Worm (Caenorhabditis elegans) whole organism, early embryonic: ENCODE data around the gene mut-15.

Source experiments
- hnd-1 ChIP-seq: sonication (generic microtip); optimal IDR thresholded peaks from 2 replicates; lab custom pipeline; 2016; ENCODE audit warnings: missing genetic modification characterization, missing compliant biosample characterization
- scrt-1 ChIP-seq: fragments of 200-800 bp; sonication (Bioruptor generic); IDR thresholded peaks from 2 replicates; pipeline ENCODE4 v1.3.6; 2022; ENCODE audit warnings: missing genetic modification characterization, missing compliant biosample characterization

- no peak for TF ChIP-seq scrt-1 (GFP tag; lab: Robert Waterston, UW)
- no peak for TF ChIP-seq hnd-1 (tag; lab: Kevin White, UChicago)
Observed at ce11 chrV:14979937-14980336, 22.4 kb upstream of the mut-15 start, which contains the start of gene xbx-1.
